Worm (Caenorhabditis elegans) whole organism, L1 larva: Measurements from ENCODE around the gene clec-35.

ENCODE experiments used
- ama-1 ChIP-seq: fragments of 150-350 bp; optimal IDR thresholded peaks from 2 replicates; lab custom pipeline; 2014
- dpl-1 ChIP-seq, 3 experiments: fragments of 150-350 bp in 2 of 3; sonication (generic microtip) in 1 of 3; optimal IDR thresholded peaks; 2 replicates each; lab custom pipeline; 2014 to 2017; ENCODE audit warnings: missing biosample characterization in 3 of 3, missing genetic modification characterization in 3 of 3, missing genetic modification reagents in 3 of 3
- efl-3 ChIP-seq: fragments of 200-800 bp; sonication (Bioruptor generic); optimal IDR thresholded peaks from 2 replicates; lab custom pipeline; 2018; ENCODE audit warnings: mild to moderate bottlenecking, missing genetic modification characterization, missing compliant biosample characterization
- fkh-4 ChIP-seq: sonication (generic microtip); optimal IDR thresholded peaks from 2 replicates; lab custom pipeline; 2016; ENCODE audit warnings: missing compliant biosample characterization, missing genetic modification characterization, borderline replicate concordance
- fos-1 ChIP-seq: fragments of 150-350 bp; optimal IDR thresholded peaks from 2 replicates; lab custom pipeline; 2014; ENCODE audit warnings: missing biosample characterization, missing genetic modification characterization
- lin-13 ChIP-seq: fragments of 150-350 bp; optimal IDR thresholded peaks from 2 replicates; lab custom pipeline; 2014; ENCODE audit warnings: missing biosample characterization, missing genetic modification reagents, missing genetic modification characterization
- nhr-12 ChIP-seq: sonication (generic microtip); optimal IDR thresholded peaks from 2 replicates; lab custom pipeline; 2017; ENCODE audit warnings: missing biosample characterization, missing genetic modification characterization
- nhr-84 ChIP-seq: sonication (generic microtip); optimal IDR thresholded peaks from 2 replicates; lab custom pipeline; 2017; ENCODE audit warnings: missing biosample characterization, missing genetic modification characterization
- skn-1 ChIP-seq: fragments of 150-350 bp; optimal IDR thresholded peaks from 2 replicates; lab custom pipeline; 2014; ENCODE audit warnings: missing biosample characterization, missing genetic modification characterization
- tbx-2 ChIP-seq: sonication (generic microtip); optimal IDR thresholded peaks from 2 replicates; lab custom pipeline; 2016; ENCODE audit warnings: missing genetic modification characterization, missing compliant biosample characterization
- unc-130 ChIP-seq: fragments of 150-350 bp; optimal IDR thresholded peaks from 2 replicates; lab custom pipeline; 2017; ENCODE audit warnings: missing biosample characterization, missing genetic modification characterization, inconsistent platforms
- unc-62 ChIP-seq: fragments of 150-350 bp; optimal IDR thresholded peaks from 2 replicates; lab custom pipeline; 2014; ENCODE audit warnings: missing biosample characterization, missing genetic modification reagents, missing genetic modification characterization
- xbp-1 ChIP-seq: sonication (generic microtip); optimal IDR thresholded peaks from 2 replicates; lab custom pipeline; 2016; ENCODE audit warnings: missing genetic modification characterization, missing compliant biosample characterization
- ztf-11 ChIP-seq, 2 experiments: sonication (generic microtip); optimal IDR thresholded peaks; 2 replicates each; lab custom pipeline; 2016 to 2017; ENCODE audit warnings: missing genetic modification characterization in 2 of 2, missing biosample characterization in 1 of 2, missing compliant biosample characterization in 1 of 2

- TF ChIP-seq lin-13 = no peak
- TF ChIP-seq fkh-4 = no peak
- no peak for TF ChIP-seq xbp-1
- TF ChIP-seq unc-130 (tag; lab: Kevin White, UChicago) = no peak
- TF ChIP-seq dpl-1 (GFP tag; optimal IDR thresholded peaks at IDR 0.05; lab: Kevin White, UChicago) = no peak
- no peak for TF ChIP-seq unc-62 (GFP tag; lab: Kevin White, UChicago)
- TF ChIP-seq ztf-11 (tag; optimal IDR thresholded peaks at IDR 0.05; lab: Kevin White, UChicago) = no peak
- TF ChIP-seq efl-3 (GFP tag; lab: Kevin White, UChicago) = no peak
- no peak for TF ChIP-seq skn-1 (tag; lab: Kevin White, UChicago)
- no peak for TF ChIP-seq nhr-12 (tag; lab: Kevin White, UChicago)
- TF ChIP-seq ama-1 = no peak
- no peak for TF ChIP-seq tbx-2 (tag; lab: Kevin White, UChicago)
- TF ChIP-seq fos-1 (tag; lab: Kevin White, UChicago) = no peak
- TF ChIP-seq nhr-84 (tag; lab: Kevin White, UChicago) = no peak
These were observed 41.5 kb downstream of the clec-35 start for ce11 chrV:16812371-16812770.
